Fruit fly (Drosophila melanogaster): ENCODE results near the gene CG4815.

The CG4815 gene

dm6 chr3R:27946555-27947204 lies 43.9 kb downstream of the CG4815 start (continued):
- TF ChIP-seq salm (tag; optimal IDR thresholded peaks at IDR 0.05) = no peak
- peak; percentile 36 for TF ChIP-seq CG34376 (GFP tag; optimal IDR thresholded peaks at IDR 0.05)
- TF ChIP-seq sens-2 (GFP tag; IDR thresholded peaks at IDR 0.05) = 0 out of 2 replicates have a peak, but pooled peaks have one; percentile 7
- no peak for TF ChIP-seq CG32532 (GFP tag; IDR thresholded peaks at IDR 0.05)
- peak; percentile 91 for TF ChIP-seq sug (tag; optimal IDR thresholded peaks at IDR 0.05)
- TF ChIP-seq croc (GFP tag; conservative IDR thresholded peaks at IDR 0.05) = no peak
- no peak for TF ChIP-seq gfzf (GFP tag; optimal IDR thresholded peaks at IDR 0.05)
- TF ChIP-seq dan (GFP tag; IDR thresholded peaks at IDR 0.05) = no peak
- no peak for TF ChIP-seq Six4 (GFP tag; optimal IDR thresholded peaks at IDR 0.05)
- TF ChIP-seq schlank (tag; optimal IDR thresholded peaks at IDR 0.05) = no peak
- no peak for TF ChIP-seq Blimp-1 (GFP tag; optimal IDR thresholded peaks at IDR 0.05)
- TF ChIP-seq CG8924 (tag; optimal IDR thresholded peaks at IDR 0.05) = no peak
- TF ChIP-seq fd3F (GFP tag; optimal IDR thresholded peaks at IDR 0.05) = no peak
- no peak for TF ChIP-seq CG7963 (GFP tag; IDR thresholded peaks at IDR 0.05; ENCODE audit: partially characterized antibody)
- no peak for TF ChIP-seq D19B (GFP tag; optimal IDR thresholded peaks at IDR 0.05)
- TF ChIP-seq Atf-2 (GFP tag; optimal IDR thresholded peaks at IDR 0.05) = no peak
- peak; percentile 13 for TF ChIP-seq pros (GFP tag; optimal IDR thresholded peaks at IDR 0.05)
- TF ChIP-seq Dref (GFP tag; IDR thresholded peaks at IDR 0.05) = no peak
- peak; percentile 8 for TF ChIP-seq dmrt11E (tag; optimal IDR thresholded peaks at IDR 0.05)
- TF ChIP-seq CG14014 (GFP tag; IDR thresholded peaks at IDR 0.05) = no peak; the same call in 1 of the 2 replicates
- TF ChIP-seq sima (GFP tag; optimal IDR thresholded peaks at IDR 0.05) = no peak
- no peak for TF ChIP-seq bab2 (GFP tag; optimal IDR thresholded peaks at IDR 0.05)
- peak; percentile 73 for TF ChIP-seq Hey (tag; optimal IDR thresholded peaks at IDR 0.05)
- no peak for TF ChIP-seq CG12942 (GFP tag; optimal IDR thresholded peaks at IDR 0.05)
- TF ChIP-seq CG18262 (tag; optimal IDR thresholded peaks at IDR 0.05) = no peak
- TF ChIP-seq cato (GFP tag; optimal IDR thresholded peaks at IDR 0.05; ENCODE audit: borderline replicate concordance) = no peak
- TF ChIP-seq Xrp1 (GFP tag; IDR thresholded peaks at IDR 0.05) = peak; percentile 48; the same call in 1 of the 2 replicates
- no peak for TF ChIP-seq CG12299 (tag; optimal IDR thresholded peaks at IDR 0.05)
- TF ChIP-seq slou (GFP tag; optimal IDR thresholded peaks at IDR 0.05) = no peak
- TF ChIP-seq CG10366 (GFP tag; IDR thresholded peaks at IDR 0.05) = no peak; the same call in 1 of the 2 replicates
- peak; percentile 44 for TF ChIP-seq CG18599 (GFP tag; optimal IDR thresholded peaks at IDR 0.05)
- no peak for TF ChIP-seq ham (GFP tag; IDR thresholded peaks at IDR 0.05)
- 0 out of 3 replicates have a peak, but pooled peaks have one; percentile 49 for TF ChIP-seq ci (GFP tag; IDR thresholded peaks at IDR 0.05)
- 0 out of 2 replicates have a peak, but pooled peaks have one; percentile 42 for TF ChIP-seq Awh (GFP tag; IDR thresholded peaks at IDR 0.05)
- TF ChIP-seq chm (GFP tag; IDR thresholded peaks at IDR 0.05) = no peak
- no peak for TF ChIP-seq cg (GFP tag; optimal IDR thresholded peaks at IDR 0.05)
- no peak for TF ChIP-seq CG12744 (GFP tag; optimal IDR thresholded peaks at IDR 0.05)
- peak; percentile 27 for TF ChIP-seq CG12104 (GFP tag; optimal IDR thresholded peaks at IDR 0.05)
- TF ChIP-seq CG13894 (tag; optimal IDR thresholded peaks at IDR 0.05) = no peak
- no peak for TF ChIP-seq CG14050 (GFP tag; IDR thresholded peaks at IDR 0.05)
- TF ChIP-seq CoRest (tag; optimal IDR thresholded peaks at IDR 0.05) = peak; percentile 1
- TF ChIP-seq CG11093 (GFP tag; IDR thresholded peaks at IDR 0.05) = peak; percentile 10; the same call in 1 of the 3 replicates
- no peak for TF ChIP-seq Taf1 (GFP tag; IDR thresholded peaks at IDR 0.05)
- peak; percentile 81 for TF ChIP-seq kni (GFP tag; optimal IDR thresholded peaks at IDR 0.05)
- peak; percentile 35 for TF ChIP-seq nerfin-1 (tag; optimal IDR thresholded peaks at IDR 0.05)
- no peak for TF ChIP-seq grn (GFP tag; optimal IDR thresholded peaks at IDR 0.05)
- no peak for TF ChIP-seq CG12769 (tag; optimal IDR thresholded peaks at IDR 0.05)
- no peak for TF ChIP-seq CG15073 (GFP tag; optimal IDR thresholded peaks at IDR 0.05)
- no peak for TF ChIP-seq bbx (GFP tag; IDR thresholded peaks at IDR 0.05; ENCODE audit: partially characterized antibody)
- 0 out of 2 replicates have a peak, but pooled peaks have one; percentile 12 for TF ChIP-seq CG31441 (GFP tag; IDR thresholded peaks at IDR 0.05)
